Fruit fly (Drosophila melanogaster): ENCODE results near the gene CG5509.
"Not testable (repeated sequence)": the region's sequence is repeated elsewhere in the genome, so short reads cannot be mapped to it uniquely, and the experiment has no call there.

CG5509 gene

dm6 chr3R:12456370-12456940, 4.2 kb downstream of the CG5509 start, which contains the start of gene trus:
Gene trus, plus strand, starts transcription at chr3R:12456573.
- TF ChIP-seq noc (tag; optimal IDR thresholded peaks at IDR 0.05) = no peak

- TF ChIP-seq noc (tag; optimal IDR thresholded peaks at IDR 0.05) = no peak
Measured at dm6 chr3R:12459879-12460522, 7.7 kb downstream of the CG5509 start, which contains the start of the genes CG5961 and Polr3C. Gene CG5961, minus strand, starts transcription at chr3R:12460294. Gene Polr3C, plus strand, starts transcription at chr3R:12460414.

DNA sequence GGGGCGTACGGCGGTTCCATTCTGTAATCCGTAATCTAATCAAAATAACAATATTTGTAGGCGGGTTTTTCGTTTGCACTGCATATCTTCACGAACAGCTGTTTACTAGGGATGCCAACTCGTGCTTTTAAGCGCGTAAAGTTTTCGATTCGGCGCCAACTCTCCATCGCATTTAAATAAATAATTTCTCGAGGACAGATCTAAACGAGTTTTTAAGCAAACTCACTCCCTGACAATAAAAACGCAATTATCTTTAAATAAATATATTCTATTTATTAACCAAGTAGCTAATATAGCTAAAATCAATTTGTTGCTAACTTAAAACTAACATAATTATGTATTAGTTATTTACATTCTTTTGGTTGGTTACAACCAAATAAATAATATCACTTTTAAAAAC, 12.9 kb downstream of the CG5509 start, which contains the start of gene CG5608:
Gene CG5608 (minus strand): TSS at position 101 of the 400 bp plus-strand sequence.
- TF ChIP-seq noc (tag; optimal IDR thresholded peaks at IDR 0.05) = not testable (repeated sequence)

dm6 chr3R:12467675-12468074, 15.4 kb downstream of the CG5509 start, which contains the start of gene Hsp70Ba:
Gene Hsp70Ba, minus strand, starts transcription at chr3R:12467776.
- not testable (repeated sequence) for TF ChIP-seq noc (tag; optimal IDR thresholded peaks at IDR 0.05)

DNA sequence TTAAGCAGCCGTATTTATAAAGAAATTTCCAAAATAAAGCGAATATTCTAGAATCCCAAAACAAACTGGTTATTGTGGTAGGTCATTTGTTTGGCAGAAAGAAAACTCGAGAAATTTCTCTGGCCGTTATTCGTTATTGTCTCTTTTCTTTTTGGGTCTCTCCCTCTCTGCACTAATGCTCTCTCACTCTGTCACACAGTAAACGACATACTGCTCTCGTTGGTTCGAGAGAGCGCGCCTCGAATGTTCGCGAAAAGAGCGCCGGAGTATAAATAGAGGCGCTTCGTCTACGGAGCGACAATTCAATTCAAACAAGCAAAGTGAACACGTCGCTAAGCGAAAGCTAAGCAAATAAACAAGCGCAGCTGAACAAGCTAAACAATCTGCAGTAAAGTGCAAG, 49.9 kb downstream of the CG5509 start, which contains the start of gene Hsp70Bbb:
Gene Hsp70Bbb (plus strand): TSS at position 301 of the 400 bp plus-strand sequence.
- TF ChIP-seq noc (tag; optimal IDR thresholded peaks at IDR 0.05) = not testable (repeated sequence)

Data from whole organism, larva.